Worm (Caenorhabditis elegans) whole organism, late embryonic: ENCODE data around the gene zmp-5.

ENCODE experiments used
- F13H6.1 ChIP-seq: sonication (generic microtip); optimal IDR thresholded peaks from 2 replicates; lab custom pipeline; 2016; ENCODE audit warnings: missing genetic modification characterization, missing compliant biosample characterization
- K09A11.1 ChIP-seq: sonication (generic microtip); optimal IDR thresholded peaks from 2 replicates; lab custom pipeline; 2017; ENCODE audit warnings: antibody characterized with exemption, mild to moderate bottlenecking, missing genetic modification characterization, missing compliant biosample characterization; ENCODE audit not compliant: insufficient read depth
- ceh-45 ChIP-seq: fragments of 200-800 bp; sonication (Bioruptor generic); IDR thresholded peaks from 2 replicates; pipeline ENCODE4 v1.3.6; 2022; ENCODE audit warnings: missing genetic modification reagents, missing genetic modification characterization, missing compliant biosample characterization
- ceh-9 ChIP-seq: sonication (generic microtip); optimal IDR thresholded peaks from 2 replicates; lab custom pipeline; 2016; ENCODE audit warnings: mild to moderate bottlenecking, missing genetic modification characterization, inconsistent platforms, missing compliant biosample characterization
- hlh-8 ChIP-seq: sonication (generic microtip); optimal IDR thresholded peaks from 2 replicates; lab custom pipeline; 2016; ENCODE audit warnings: missing genotype, missing genetic modification characterization, missing compliant biosample characterization
- nhr-11 ChIP-seq: fragments of 150-350 bp; optimal IDR thresholded peaks from 2 replicates; lab custom pipeline; 2014; ENCODE audit warnings: missing biosample characterization, missing genetic modification characterization
- sdc-2 ChIP-seq: sonication (generic microtip); optimal IDR thresholded peaks from 2 replicates; lab custom pipeline; 2016; ENCODE audit warnings: missing genotype, missing genetic modification characterization, missing compliant biosample characterization
- tbx-2 ChIP-seq: sonication (generic microtip); optimal IDR thresholded peaks from 2 replicates; lab custom pipeline; 2016; ENCODE audit warnings: missing genetic modification characterization, missing compliant biosample characterization

DNA sequence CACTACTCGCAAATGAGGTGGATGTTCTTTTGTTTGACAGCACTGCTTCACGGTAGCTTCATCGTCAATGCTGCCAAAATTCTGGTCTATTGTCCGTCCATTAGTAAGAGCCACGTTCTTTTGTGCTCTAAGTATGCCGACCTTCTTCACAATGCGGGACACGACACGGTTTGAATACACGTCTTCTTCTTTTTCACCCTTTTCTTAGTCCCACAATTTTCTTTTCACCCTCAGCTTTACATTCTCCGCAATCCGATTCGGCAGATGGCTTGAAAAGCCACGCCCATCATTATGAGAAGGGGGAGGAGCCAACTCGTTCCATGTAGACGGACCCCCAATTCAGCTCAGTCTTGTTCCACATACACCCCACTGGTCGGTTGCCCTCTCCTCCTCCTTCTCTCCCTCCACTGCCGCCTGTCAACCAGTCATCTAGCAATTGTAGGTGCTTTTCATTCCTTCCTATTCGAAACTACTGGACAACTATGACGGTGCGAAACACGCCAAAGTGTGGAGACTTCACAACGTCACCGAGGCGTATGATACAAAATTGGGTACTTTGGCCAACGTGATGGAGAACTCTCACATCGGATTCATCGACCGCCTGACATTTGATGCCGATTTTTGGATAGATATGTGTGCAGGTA, 44.9 kb downstream of the zmp-5 start:
- no peak for TF ChIP-seq nhr-11 (tag; lab: Kevin White, UChicago)
- peak; percentile 1 for TF ChIP-seq K09A11.1 (tag; lab: Kevin White, UChicago)
- no peak for TF ChIP-seq hlh-8 (tag; lab: Kevin White, UChicago)
- TF ChIP-seq sdc-2 (tag; lab: Kevin White, UChicago): peak; percentile 21
- no peak for TF ChIP-seq F13H6.1 (tag; lab: Kevin White, UChicago)
- TF ChIP-seq tbx-2 (tag; lab: Kevin White, UChicago): peak; percentile 56
- no peak for TF ChIP-seq ceh-45 (GFP tag; lab: Robert Waterston, UW)
- TF ChIP-seq ceh-9: no peak
